Worm (Caenorhabditis elegans) whole organism, L2 larva: ENCODE data around the gene pfd-2.
A peak's percentile ranks its signal among the peaks of the same experiment; 100 is the strongest.

Experiments
- C34F6.9 ChIP-seq: fragments of 150-350 bp; optimal IDR thresholded peaks from 2 replicates; lab custom pipeline; 2014; ENCODE audit warnings: missing biosample characterization, missing genetic modification characterization
- F13H6.1 ChIP-seq: sonication (generic microtip); optimal IDR thresholded peaks from 2 replicates; lab custom pipeline; 2016; ENCODE audit warnings: missing genetic modification characterization, missing compliant biosample characterization
- R02D3.7 ChIP-seq: fragments of 150-350 bp; optimal IDR thresholded peaks from 2 replicates; lab custom pipeline; 2014; ENCODE audit warnings: missing biosample characterization, missing genetic modification characterization
- Y55F3AM.14 ChIP-seq: fragments of 200-800 bp; sonication (Bioruptor generic); optimal IDR thresholded peaks from 2 replicates; lab custom pipeline; 2018; ENCODE audit warnings: mild to moderate bottlenecking, missing genetic modification characterization, missing compliant biosample characterization
- ZK546.5 ChIP-seq: sonication (generic microtip); optimal IDR thresholded peaks from 2 replicates; lab custom pipeline; 2017; ENCODE audit warnings: missing biosample characterization, missing genetic modification characterization
- ama-1 ChIP-seq: fragments of 150-350 bp; optimal IDR thresholded peaks from 2 replicates; lab custom pipeline; 2018; ENCODE audit warnings: inconsistent platforms
- ceh-16 ChIP-seq: fragments of 150-350 bp; optimal IDR thresholded peaks from 2 replicates; lab custom pipeline; 2014; ENCODE audit warnings: missing biosample characterization, missing genetic modification characterization
- ceh-82 ChIP-seq: fragments of 150-350 bp; optimal IDR thresholded peaks from 2 replicates; lab custom pipeline; 2014; ENCODE audit warnings: missing biosample characterization, missing genetic modification characterization
- crh-2 ChIP-seq: sonication (generic microtip); optimal IDR thresholded peaks from 2 replicates; lab custom pipeline; 2017; ENCODE audit warnings: missing biosample characterization, missing genetic modification characterization
- dmd-4 ChIP-seq: sonication (generic microtip); optimal IDR thresholded peaks from 2 replicates; lab custom pipeline; 2017; ENCODE audit warnings: missing biosample characterization, missing genetic modification characterization
- egl-27 ChIP-seq: sonication (generic microtip); optimal IDR thresholded peaks from 3 replicates; lab custom pipeline; 2017; ENCODE audit warnings: missing biosample characterization, missing genetic modification reagents, missing genetic modification characterization
- elt-1 ChIP-seq: fragments of 150-350 bp; optimal IDR thresholded peaks from 2 replicates; lab custom pipeline; 2014; ENCODE audit warnings: missing biosample characterization, missing genetic modification characterization
- elt-3 ChIP-seq: sonication (generic microtip); optimal IDR thresholded peaks from 2 replicates; lab custom pipeline; 2017; ENCODE audit warnings: missing biosample characterization, missing genetic modification characterization
- fos-1 ChIP-seq: fragments of 150-350 bp; optimal IDR thresholded peaks from 2 replicates; lab custom pipeline; 2014; ENCODE audit warnings: missing biosample characterization, missing genetic modification characterization
- gmeb-1 ChIP-seq: fragments of 150-350 bp; optimal IDR thresholded peaks from 2 replicates; lab custom pipeline; 2014; ENCODE audit warnings: missing biosample characterization, missing genetic modification characterization
- lin-11 ChIP-seq: fragments of 150-350 bp; sonication (generic microtip); optimal IDR thresholded peaks from 2 replicates; lab custom pipeline; 2014; ENCODE audit warnings: missing biosample characterization, missing genetic modification characterization, inconsistent platforms, mixed read lengths
- lin-13 ChIP-seq: fragments of 150-350 bp; optimal IDR thresholded peaks from 2 replicates; lab custom pipeline; 2014; ENCODE audit warnings: missing biosample characterization, missing genetic modification reagents, missing genetic modification characterization
- lin-39 ChIP-seq: fragments of 150-350 bp; optimal IDR thresholded peaks from 2 replicates; lab custom pipeline; 2014; ENCODE audit warnings: missing biosample characterization, missing genetic modification reagents, missing genetic modification characterization
- lsy-2 ChIP-seq, 2 experiments: fragments of 150-350 bp in 1 of 2; sonication (generic microtip) in 1 of 2; optimal IDR thresholded peaks; 2 replicates each; lab custom pipeline; 2014 to 2017; ENCODE audit warnings: missing biosample characterization in 2 of 2, missing genetic modification characterization in 2 of 2
- mab-5 ChIP-seq: fragments of 150-350 bp; optimal IDR thresholded peaks from 2 replicates; lab custom pipeline; 2014; ENCODE audit warnings: missing biosample characterization, missing genetic modification characterization
- mbf-1 ChIP-seq: sonication (generic microtip); optimal IDR thresholded peaks from 2 replicates; lab custom pipeline; 2017; ENCODE audit warnings: missing biosample characterization, missing genetic modification characterization
- mdl-1 ChIP-seq, 2 experiments: fragments of 150-350 bp in 1 of 2; sonication (generic microtip) in 1 of 2; optimal IDR thresholded peaks; 2 replicates each; lab custom pipeline; 2017; ENCODE audit warnings: missing biosample characterization in 2 of 2, missing genetic modification characterization in 2 of 2
- nhr-10 ChIP-seq: sonication (generic microtip); optimal IDR thresholded peaks from 2 replicates; lab custom pipeline; 2017; ENCODE audit warnings: missing biosample characterization, missing genetic modification characterization
- nhr-11 ChIP-seq: fragments of 150-350 bp; optimal IDR thresholded peaks from 2 replicates; lab custom pipeline; 2014; ENCODE audit warnings: missing biosample characterization, missing genetic modification characterization
- nhr-12 ChIP-seq: fragments of 150-350 bp; optimal IDR thresholded peaks from 2 replicates; lab custom pipeline; 2014; ENCODE audit warnings: missing biosample characterization, missing genetic modification characterization
- nhr-21 ChIP-seq: fragments of 150-350 bp; optimal IDR thresholded peaks from 2 replicates; lab custom pipeline; 2014; ENCODE audit warnings: missing biosample characterization, missing genetic modification characterization
- nhr-237 ChIP-seq: fragments of 150-350 bp; optimal IDR thresholded peaks from 2 replicates; lab custom pipeline; 2014; ENCODE audit warnings: missing biosample characterization, missing genetic modification characterization
- nhr-25 ChIP-seq: fragments of 150-350 bp; sonication (generic microtip); optimal IDR thresholded peaks from 3 replicates; lab custom pipeline; 2014; ENCODE audit warnings: missing biosample characterization, missing genetic modification characterization
- nhr-6 ChIP-seq: fragments of 150-350 bp; optimal IDR thresholded peaks from 2 replicates; lab custom pipeline; 2014; ENCODE audit warnings: missing biosample characterization, missing genetic modification characterization
- nhr-77 ChIP-seq: fragments of 150-350 bp; optimal IDR thresholded peaks from 2 replicates; lab custom pipeline; 2014; ENCODE audit warnings: missing biosample characterization, missing genetic modification characterization
- sem-4 ChIP-seq: fragments of 150-350 bp; optimal IDR thresholded peaks from 2 replicates; lab custom pipeline; 2014; ENCODE audit warnings: missing biosample characterization, missing genetic modification reagents, missing genetic modification characterization
- skn-1 ChIP-seq: sonication (generic microtip); optimal IDR thresholded peaks from 2 replicates; lab custom pipeline; 2017; ENCODE audit warnings: missing biosample characterization, missing genetic modification characterization
- sma-3 ChIP-seq: sonication (generic microtip); optimal IDR thresholded peaks from 2 replicates; lab custom pipeline; 2016; ENCODE audit warnings: missing genetic modification reagents, missing genetic modification characterization, missing compliant biosample characterization
- sma-9 ChIP-seq, 2 experiments: fragments of 150-350 bp in 1 of 2; sonication (generic microtip) in 1 of 2; optimal IDR thresholded peaks; 2 replicates each; lab custom pipeline; 2014 to 2016; ENCODE audit warnings: missing genetic modification characterization in 2 of 2, mild to moderate bottlenecking in 1 of 2, missing biosample characterization in 1 of 2, missing compliant biosample characterization in 1 of 2, missing genetic modification reagents in 1 of 2, moderate library complexity in 1 of 2
- snpc-4 ChIP-seq: fragments of 150-350 bp; optimal IDR thresholded peaks from 2 replicates; lab custom pipeline; 2014; ENCODE audit warnings: missing biosample characterization, missing genetic modification characterization
- unc-39 ChIP-seq: fragments of 150-350 bp; optimal IDR thresholded peaks from 2 replicates; lab custom pipeline; 2014; ENCODE audit warnings: missing biosample characterization, missing genetic modification characterization
- unc-55 ChIP-seq: fragments of 150-350 bp; sonication (generic microtip); optimal IDR thresholded peaks from 3 replicates; lab custom pipeline; 2014; ENCODE audit warnings: missing biosample characterization, missing genetic modification reagents, missing genetic modification characterization
- zag-1 ChIP-seq: fragments of 150-350 bp; optimal IDR thresholded peaks from 2 replicates; lab custom pipeline; 2014; ENCODE audit warnings: missing biosample characterization, missing genetic modification characterization
- ztf-11 ChIP-seq: sonication (generic microtip); optimal IDR thresholded peaks from 2 replicates; lab custom pipeline; 2017; ENCODE audit warnings: missing biosample characterization, missing genetic modification characterization
- ztf-4 ChIP-seq: fragments of 150-350 bp; optimal IDR thresholded peaks from 2 replicates; lab custom pipeline; 2014; ENCODE audit warnings: missing biosample characterization, missing genetic modification characterization

The pfd-2 gene

DNA sequence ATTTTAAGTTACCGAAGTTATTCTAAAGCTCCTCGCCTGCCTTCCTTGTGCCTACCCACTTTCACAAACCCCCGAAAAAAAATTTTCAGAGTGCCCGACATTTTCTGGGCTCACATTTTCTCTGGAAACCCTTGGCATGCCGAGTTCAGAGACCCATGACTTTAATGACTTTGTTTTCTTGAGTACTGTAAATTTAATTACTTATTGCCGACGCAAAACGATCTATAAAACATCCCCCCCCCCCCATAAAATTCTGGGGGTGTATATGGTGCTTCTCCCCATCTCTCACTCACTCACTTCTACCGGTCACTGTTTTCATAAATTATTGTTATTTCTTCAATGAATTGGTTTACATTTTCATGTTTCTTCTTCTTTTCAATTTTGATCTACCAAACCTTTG, 41.4 kb downstream of the pfd-2 start, which contains the start of gene try-9:
Gene try-9, plus strand, starts transcription at position 301 of the 400 bp plus-strand sequence.
- no peak for TF ChIP-seq mdl-1 (tag; optimal IDR thresholded peaks at IDR 0.05; lab: Kevin White, UChicago)
- TF ChIP-seq nhr-11 (tag; lab: Kevin White, UChicago): no peak
- no peak for TF ChIP-seq mbf-1
- TF ChIP-seq sem-4 (tag; lab: Kevin White, UChicago): no peak
- TF ChIP-seq nhr-10 (tag; lab: Kevin White, UChicago): no peak
- no peak for TF ChIP-seq ZK546.5 (tag; lab: Kevin White, UChicago)
- no peak for TF ChIP-seq ceh-82
- TF ChIP-seq C34F6.9 (tag; lab: Kevin White, UChicago): no peak
- TF ChIP-seq nhr-6 (tag; lab: Kevin White, UChicago): no peak
- TF ChIP-seq ceh-16 (tag; lab: Kevin White, UChicago): no peak

DNA sequence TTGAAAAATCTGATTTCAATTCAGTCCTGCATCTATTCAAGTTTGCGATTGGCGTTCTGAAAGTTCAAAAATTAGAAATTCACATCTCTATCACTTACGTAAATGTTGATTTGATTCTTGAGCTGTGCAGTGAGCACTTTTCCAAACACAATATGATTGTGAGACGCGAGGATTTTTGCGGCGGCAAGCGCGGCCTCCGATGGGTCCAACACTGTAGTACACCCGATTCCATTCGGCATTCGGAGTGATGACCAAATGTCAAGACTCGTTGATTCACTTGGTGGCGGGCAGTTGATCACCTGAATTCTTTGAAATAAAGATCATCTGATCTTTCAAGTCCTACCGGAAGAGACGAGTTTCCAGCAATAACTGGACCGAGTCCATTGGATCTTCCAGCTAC, 43.2 kb downstream of the pfd-2 start:
- TF ChIP-seq nhr-77: no peak
- no peak for TF ChIP-seq mab-5 (tag; lab: Kevin White, UChicago)
- no peak for TF ChIP-seq ceh-16 (tag; lab: Kevin White, UChicago)
- no peak for TF ChIP-seq ama-1 (lab: Kevin White, UChicago)
- TF ChIP-seq nhr-237 (tag; lab: Kevin White, UChicago): no peak
- TF ChIP-seq sem-4 (tag; lab: Kevin White, UChicago): no peak
- no peak for TF ChIP-seq nhr-25 (tag; lab: Kevin White, UChicago)
- TF ChIP-seq ceh-82: no peak
- no peak for TF ChIP-seq ZK546.5 (tag; lab: Kevin White, UChicago)
- no peak for TF ChIP-seq lin-39 (tag; lab: Kevin White, UChicago)
- TF ChIP-seq C34F6.9 (tag; lab: Kevin White, UChicago): no peak
- no peak for TF ChIP-seq zag-1
- TF ChIP-seq nhr-10 (tag; lab: Kevin White, UChicago): no peak
- TF ChIP-seq snpc-4: no peak
- no peak for TF ChIP-seq F13H6.1 (tag; lab: Kevin White, UChicago)
- TF ChIP-seq nhr-12 (tag; lab: Kevin White, UChicago): no peak
- TF ChIP-seq R02D3.7: no peak

DNA sequence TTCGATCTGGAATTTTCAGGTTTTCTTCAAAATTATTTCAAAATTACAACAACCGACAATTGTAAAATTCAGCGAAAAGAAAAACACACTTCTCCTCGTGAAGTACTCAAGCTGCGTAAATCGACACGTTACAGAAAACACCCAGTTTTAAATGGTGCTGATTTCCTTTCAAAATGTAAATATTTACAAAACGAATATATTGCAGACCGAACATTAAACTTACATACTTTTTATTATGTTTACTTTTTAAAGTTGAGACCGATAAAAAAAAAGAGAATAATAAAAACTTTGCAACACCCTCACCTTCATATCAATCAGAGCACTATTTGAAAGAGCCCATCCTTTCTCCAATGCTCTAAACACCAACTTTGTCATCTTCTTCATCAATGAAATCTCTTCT, 44.3 kb downstream of the pfd-2 start:
- TF ChIP-seq Y55F3AM.14 (GFP tag; lab: Kevin White, UChicago) (no peak), nhr-237 (tag; lab: Kevin White, UChicago) (no peak), egl-27 (tag; lab: Kevin White, UChicago) (no peak), lin-13 (GFP tag; lab: Kevin White, UChicago) (no peak), fos-1 (tag; lab: Kevin White, UChicago) (no peak), nhr-77 (no peak), unc-39 (tag; lab: Kevin White, UChicago) (no peak), ceh-82 (no peak), ama-1 (lab: Kevin White, UChicago) (no peak), sma-9 (GFP tag; optimal IDR thresholded peaks at IDR 0.05; lab: Kevin White, UChicago) (no peak), sma-9 (tag; optimal IDR thresholded peaks at IDR 0.05; lab: Kevin White, UChicago) (no peak), mdl-1 (tag; optimal IDR thresholded peaks at IDR 0.05; lab: Kevin White, UChicago) (no peak), elt-1 (tag; lab: Kevin White, UChicago) (no peak), nhr-6 (tag; lab: Kevin White, UChicago) (no peak), C34F6.9 (tag; lab: Kevin White, UChicago) (no peak), lin-11 (no peak), snpc-4 (no peak), ZK546.5 (tag; lab: Kevin White, UChicago) (no peak), nhr-21 (no peak)

ce11 chrII:4372406-4372805, 45.9 kb downstream of the pfd-2 start, which contains the start of gene paic-1:
Gene paic-1 (minus strand): TSS chrII:4372525.
- peak; percentile 3 for TF ChIP-seq crh-2 (tag; lab: Kevin White, UChicago)
- TF ChIP-seq fos-1 (tag; lab: Kevin White, UChicago): peak; percentile 57
- no peak for TF ChIP-seq unc-55

- TF ChIP-seq unc-39 (tag; lab: Kevin White, UChicago): no peak
- TF ChIP-seq gmeb-1: no peak
- no peak for TF ChIP-seq sma-3 (GFP tag; lab: Kevin White, UChicago)
- TF ChIP-seq egl-27 (tag; lab: Kevin White, UChicago): no peak
- no peak for TF ChIP-seq elt-3 (tag; lab: Kevin White, UChicago)
- no peak for TF ChIP-seq nhr-10 (tag; lab: Kevin White, UChicago)
- TF ChIP-seq Y55F3AM.14 (GFP tag; lab: Kevin White, UChicago): no peak
- no peak for TF ChIP-seq F13H6.1 (tag; lab: Kevin White, UChicago)
- TF ChIP-seq dmd-4 (tag; lab: Kevin White, UChicago): no peak
- no peak for TF ChIP-seq ztf-11 (tag; lab: Kevin White, UChicago)
- no peak for TF ChIP-seq nhr-25 (tag; lab: Kevin White, UChicago)
- no peak for TF ChIP-seq nhr-21
- no peak for TF ChIP-seq lsy-2 (tag; optimal IDR thresholded peaks at IDR 0.05; lab: Kevin White, UChicago)
- no peak for TF ChIP-seq ztf-4
- no peak for TF ChIP-seq fos-1 (tag; lab: Kevin White, UChicago)
- TF ChIP-seq snpc-4: no peak
- no peak for TF ChIP-seq skn-1 (tag; lab: Kevin White, UChicago)
These were observed 46.4 kb downstream of the pfd-2 start for ce11 chrII:4372867-4373397.
